Worm (Caenorhabditis elegans) whole organism, L2 larva: Measurements from ENCODE around the gene cutl-27.

Experiments used
- C34F6.9 ChIP-seq: fragments of 150-350 bp; optimal IDR thresholded peaks from 2 replicates; lab custom pipeline; 2014; ENCODE audit warnings: missing biosample characterization, missing genetic modification characterization
- F13H6.1 ChIP-seq: sonication (generic microtip); optimal IDR thresholded peaks from 2 replicates; lab custom pipeline; 2016; ENCODE audit warnings: missing genetic modification characterization, missing compliant biosample characterization
- R02D3.7 ChIP-seq: fragments of 150-350 bp; optimal IDR thresholded peaks from 2 replicates; lab custom pipeline; 2014; ENCODE audit warnings: missing biosample characterization, missing genetic modification characterization
- ZK546.5 ChIP-seq: sonication (generic microtip); optimal IDR thresholded peaks from 2 replicates; lab custom pipeline; 2017; ENCODE audit warnings: missing biosample characterization, missing genetic modification characterization
- aly-2 ChIP-seq: fragments of 150-350 bp; optimal IDR thresholded peaks from 2 replicates; lab custom pipeline; 2014; ENCODE audit warnings: missing biosample characterization, missing genetic modification characterization
- ama-1 ChIP-seq: fragments of 150-350 bp; optimal IDR thresholded peaks from 2 replicates; lab custom pipeline; 2018; ENCODE audit warnings: inconsistent platforms
- ceh-16 ChIP-seq: fragments of 150-350 bp; optimal IDR thresholded peaks from 2 replicates; lab custom pipeline; 2014; ENCODE audit warnings: missing biosample characterization, missing genetic modification characterization
- crh-2 ChIP-seq: sonication (generic microtip); optimal IDR thresholded peaks from 2 replicates; lab custom pipeline; 2017; ENCODE audit warnings: missing biosample characterization, missing genetic modification characterization
- egl-27 ChIP-seq: sonication (generic microtip); optimal IDR thresholded peaks from 3 replicates; lab custom pipeline; 2017; ENCODE audit warnings: missing biosample characterization, missing genetic modification reagents, missing genetic modification characterization
- elt-1 ChIP-seq: fragments of 150-350 bp; optimal IDR thresholded peaks from 2 replicates; lab custom pipeline; 2014; ENCODE audit warnings: missing biosample characterization, missing genetic modification characterization
- fos-1 ChIP-seq: fragments of 150-350 bp; optimal IDR thresholded peaks from 2 replicates; lab custom pipeline; 2014; ENCODE audit warnings: missing biosample characterization, missing genetic modification characterization
- gmeb-1 ChIP-seq: fragments of 150-350 bp; optimal IDR thresholded peaks from 2 replicates; lab custom pipeline; 2014; ENCODE audit warnings: missing biosample characterization, missing genetic modification characterization
- lin-11 ChIP-seq: fragments of 150-350 bp; sonication (generic microtip); optimal IDR thresholded peaks from 2 replicates; lab custom pipeline; 2014; ENCODE audit warnings: missing biosample characterization, missing genetic modification characterization, inconsistent platforms, mixed read lengths
- lin-39 ChIP-seq: fragments of 150-350 bp; optimal IDR thresholded peaks from 2 replicates; lab custom pipeline; 2014; ENCODE audit warnings: missing biosample characterization, missing genetic modification reagents, missing genetic modification characterization
- lsy-2 ChIP-seq, 2 experiments: fragments of 150-350 bp in 1 of 2; sonication (generic microtip) in 1 of 2; optimal IDR thresholded peaks; 2 replicates each; lab custom pipeline; 2014 to 2017; ENCODE audit warnings: missing biosample characterization in 2 of 2, missing genetic modification characterization in 2 of 2
- mab-5 ChIP-seq: fragments of 150-350 bp; optimal IDR thresholded peaks from 2 replicates; lab custom pipeline; 2014; ENCODE audit warnings: missing biosample characterization, missing genetic modification characterization
- mbf-1 ChIP-seq: sonication (generic microtip); optimal IDR thresholded peaks from 2 replicates; lab custom pipeline; 2017; ENCODE audit warnings: missing biosample characterization, missing genetic modification characterization
- mdl-1 ChIP-seq, 2 experiments: fragments of 150-350 bp in 1 of 2; sonication (generic microtip) in 1 of 2; optimal IDR thresholded peaks; 2 replicates each; lab custom pipeline; 2017; ENCODE audit warnings: missing biosample characterization in 2 of 2, missing genetic modification characterization in 2 of 2
- nhr-10 ChIP-seq: sonication (generic microtip); optimal IDR thresholded peaks from 2 replicates; lab custom pipeline; 2017; ENCODE audit warnings: missing biosample characterization, missing genetic modification characterization
- nhr-11 ChIP-seq: fragments of 150-350 bp; optimal IDR thresholded peaks from 2 replicates; lab custom pipeline; 2014; ENCODE audit warnings: missing biosample characterization, missing genetic modification characterization
- nhr-129 ChIP-seq: fragments of 150-350 bp; optimal IDR thresholded peaks from 2 replicates; lab custom pipeline; 2014; ENCODE audit warnings: missing biosample characterization, missing genetic modification characterization
- nhr-21 ChIP-seq: fragments of 150-350 bp; optimal IDR thresholded peaks from 2 replicates; lab custom pipeline; 2014; ENCODE audit warnings: missing biosample characterization, missing genetic modification characterization
- nhr-25 ChIP-seq: fragments of 150-350 bp; sonication (generic microtip); optimal IDR thresholded peaks from 3 replicates; lab custom pipeline; 2014; ENCODE audit warnings: missing biosample characterization, missing genetic modification characterization
- sem-4 ChIP-seq: fragments of 150-350 bp; optimal IDR thresholded peaks from 2 replicates; lab custom pipeline; 2014; ENCODE audit warnings: missing biosample characterization, missing genetic modification reagents, missing genetic modification characterization
- skn-1 ChIP-seq: sonication (generic microtip); optimal IDR thresholded peaks from 2 replicates; lab custom pipeline; 2017; ENCODE audit warnings: missing biosample characterization, missing genetic modification characterization
- sma-3 ChIP-seq: sonication (generic microtip); optimal IDR thresholded peaks from 2 replicates; lab custom pipeline; 2016; ENCODE audit warnings: missing genetic modification reagents, missing genetic modification characterization, missing compliant biosample characterization
- sma-9 ChIP-seq, 2 experiments: fragments of 150-350 bp in 1 of 2; sonication (generic microtip) in 1 of 2; optimal IDR thresholded peaks; 2 replicates each; lab custom pipeline; 2014 to 2016; ENCODE audit warnings: missing genetic modification characterization in 2 of 2, mild to moderate bottlenecking in 1 of 2, missing biosample characterization in 1 of 2, missing compliant biosample characterization in 1 of 2, missing genetic modification reagents in 1 of 2, moderate library complexity in 1 of 2
- snpc-4 ChIP-seq: fragments of 150-350 bp; optimal IDR thresholded peaks from 2 replicates; lab custom pipeline; 2014; ENCODE audit warnings: missing biosample characterization, missing genetic modification characterization
- unc-39 ChIP-seq: fragments of 150-350 bp; optimal IDR thresholded peaks from 2 replicates; lab custom pipeline; 2014; ENCODE audit warnings: missing biosample characterization, missing genetic modification characterization
- unc-55 ChIP-seq: fragments of 150-350 bp; sonication (generic microtip); optimal IDR thresholded peaks from 3 replicates; lab custom pipeline; 2014; ENCODE audit warnings: missing biosample characterization, missing genetic modification reagents, missing genetic modification characterization
- unc-62 ChIP-seq: fragments of 150-350 bp; optimal IDR thresholded peaks from 2 replicates; lab custom pipeline; 2014; ENCODE audit warnings: missing biosample characterization, missing genetic modification reagents, missing genetic modification characterization
- zag-1 ChIP-seq: fragments of 150-350 bp; optimal IDR thresholded peaks from 2 replicates; lab custom pipeline; 2014; ENCODE audit warnings: missing biosample characterization, missing genetic modification characterization
- ztf-1 ChIP-seq: fragments of 200-800 bp; sonication (Bioruptor generic); conservative IDR thresholded peaks from 2 replicates; pipeline ENCODE4 v1.3.6; 2022; ENCODE audit warnings: missing genetic modification characterization, missing compliant biosample characterization
- ztf-11 ChIP-seq: sonication (generic microtip); optimal IDR thresholded peaks from 2 replicates; lab custom pipeline; 2017; ENCODE audit warnings: missing biosample characterization, missing genetic modification characterization

Gene cutl-27

DNA sequence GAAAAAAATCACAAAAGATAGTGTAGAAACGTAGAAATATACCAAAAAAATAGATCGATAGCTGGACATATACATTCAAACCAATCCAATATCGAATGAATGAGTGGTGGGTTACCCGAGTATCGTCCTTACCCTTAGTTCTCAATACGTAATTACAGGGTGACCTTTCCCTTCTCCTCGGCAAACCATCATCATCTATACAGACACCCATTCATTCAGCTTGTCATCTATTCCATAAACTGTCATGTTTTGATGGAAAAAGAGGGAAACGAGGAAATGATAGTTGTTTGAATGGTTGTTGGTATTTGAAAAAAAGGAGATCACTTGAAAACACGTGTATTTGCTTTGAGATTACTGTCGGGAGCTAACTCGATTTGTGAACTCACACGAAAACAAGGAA is 45.7 kb downstream of the cutl-27 start:
- TF ChIP-seq sma-3 (GFP tag; lab: Kevin White, UChicago): no peak

ce11 chrIV:11925346-11926075 is 47.2 kb downstream of the cutl-27 start, which contains the start of the genes srlf-33 and srlf-32:
TSS of gene srlf-33 (minus strand) at chrIV:11925446.
TSS of gene srlf-32 (plus strand) at chrIV:11926025.
- TF ChIP-seq fos-1 (tag; lab: Kevin White, UChicago): no peak
- no peak for TF ChIP-seq lsy-2 (tag; optimal IDR thresholded peaks at IDR 0.05; lab: Kevin White, UChicago)
- TF ChIP-seq nhr-25 (tag; lab: Kevin White, UChicago): no peak
- TF ChIP-seq ama-1 (lab: Kevin White, UChicago): no peak
- TF ChIP-seq sma-9 (GFP tag; optimal IDR thresholded peaks at IDR 0.05; lab: Kevin White, UChicago): no peak
- no peak for TF ChIP-seq sma-9 (tag; optimal IDR thresholded peaks at IDR 0.05; lab: Kevin White, UChicago)
- no peak for TF ChIP-seq sma-3 (GFP tag; lab: Kevin White, UChicago)
- TF ChIP-seq zag-1 (tag; lab: Kevin White, UChicago): no peak
- TF ChIP-seq mdl-1 (tag; optimal IDR thresholded peaks at IDR 0.05; lab: Kevin White, UChicago): no peak
- no peak for TF ChIP-seq mab-5 (tag; lab: Kevin White, UChicago)
- TF ChIP-seq ztf-1 (GFP tag; lab: Robert Waterston, UW): no peak
- no peak for TF ChIP-seq lin-39 (tag; lab: Kevin White, UChicago)
- no peak for TF ChIP-seq nhr-10 (tag; lab: Kevin White, UChicago)
- no peak for TF ChIP-seq nhr-129 (tag; lab: Kevin White, UChicago)
- TF ChIP-seq unc-39 (tag; lab: Kevin White, UChicago): no peak
- TF ChIP-seq unc-55 (GFP tag; lab: Kevin White, UChicago): no peak
- no peak for TF ChIP-seq ZK546.5
- no peak for TF ChIP-seq crh-2
- TF ChIP-seq snpc-4 (tag; lab: Kevin White, UChicago): no peak
- TF ChIP-seq egl-27 (tag; lab: Kevin White, UChicago): no peak

- peak; percentile 26 for TF ChIP-seq nhr-21 (tag; lab: Kevin White, UChicago)
- TF ChIP-seq fos-1 (tag; lab: Kevin White, UChicago): peak; percentile 40
- peak; percentile 0 for TF ChIP-seq ceh-16 (tag; lab: Kevin White, UChicago)
- peak; percentile 42 for TF ChIP-seq gmeb-1
- TF ChIP-seq sma-9 (GFP tag; optimal IDR thresholded peaks at IDR 0.05; lab: Kevin White, UChicago): peak; percentile 56
- no peak for TF ChIP-seq sma-9 (tag; optimal IDR thresholded peaks at IDR 0.05; lab: Kevin White, UChicago)
- no peak for TF ChIP-seq ztf-11 (tag; lab: Kevin White, UChicago)
- TF ChIP-seq C34F6.9 (tag; lab: Kevin White, UChicago): peak; percentile 34
- TF ChIP-seq sma-3 (GFP tag; lab: Kevin White, UChicago): peak; percentile 77
- TF ChIP-seq nhr-129 (tag; lab: Kevin White, UChicago): peak; percentile 49
- peak; percentile 17 for TF ChIP-seq nhr-25 (tag; lab: Kevin White, UChicago)
- no peak for TF ChIP-seq mbf-1 (tag; lab: Kevin White, UChicago)
- peak; percentile 33 for TF ChIP-seq lin-11 (tag; lab: Kevin White, UChicago)
- peak; percentile 9 for TF ChIP-seq crh-2
- TF ChIP-seq lsy-2 (tag; optimal IDR thresholded peaks at IDR 0.05; lab: Kevin White, UChicago): no peak
- TF ChIP-seq F13H6.1 (tag; lab: Kevin White, UChicago): peak; percentile 14
- peak; percentile 29 for TF ChIP-seq sem-4 (tag; lab: Kevin White, UChicago)
- no peak for TF ChIP-seq R02D3.7
Observed at ce11 chrIV:11928388-11928787, 50.0 kb downstream of the cutl-27 start.

DNA sequence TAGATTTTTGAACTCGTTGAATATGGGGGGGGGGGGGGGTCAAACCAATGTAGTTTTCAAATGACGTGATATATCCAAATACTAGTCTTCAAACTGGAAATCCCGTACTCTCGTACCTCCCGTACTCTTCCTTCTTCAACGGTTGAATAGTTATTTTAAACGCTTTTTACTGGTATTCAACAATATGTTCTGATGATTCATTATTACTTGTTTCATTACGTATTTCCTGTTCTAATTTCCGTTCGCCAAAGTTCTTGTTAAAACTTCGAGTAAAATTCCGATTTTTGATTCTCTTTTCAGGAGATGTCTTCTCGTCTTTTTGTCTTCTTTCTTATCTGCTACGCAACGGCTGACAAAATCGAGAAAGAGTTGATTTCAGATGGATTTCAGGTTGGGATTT is 52.2 kb downstream of the cutl-27 start, which contains the start of gene nhx-9:
TSS of gene nhx-9 (plus strand) at position 301 of the 400 bp plus-strand sequence.
- TF ChIP-seq unc-62: no peak
- TF ChIP-seq elt-1 (tag; lab: Kevin White, UChicago): no peak
- no peak for TF ChIP-seq snpc-4 (tag; lab: Kevin White, UChicago)
- no peak for TF ChIP-seq nhr-25 (tag; lab: Kevin White, UChicago)
- TF ChIP-seq unc-39 (tag; lab: Kevin White, UChicago): no peak
- TF ChIP-seq skn-1 (tag; lab: Kevin White, UChicago): no peak
- no peak for TF ChIP-seq nhr-11
- no peak for TF ChIP-seq aly-2 (tag; lab: Kevin White, UChicago)
- TF ChIP-seq sem-4 (tag; lab: Kevin White, UChicago): no peak
- no peak for TF ChIP-seq ztf-11 (tag; lab: Kevin White, UChicago)
- no peak for TF ChIP-seq egl-27 (tag; lab: Kevin White, UChicago)
